Worm (Caenorhabditis elegans) whole organism, L2 larva: Measurements from ENCODE around the gene zipt-13.
A peak's percentile ranks its signal among the peaks of the same experiment; 100 is the strongest.

Source experiments
- C34F6.9 ChIP-seq: fragments of 150-350 bp; optimal IDR thresholded peaks from 2 replicates; lab custom pipeline; 2014; ENCODE audit warnings: missing biosample characterization, missing genetic modification characterization
- F13H6.1 ChIP-seq: sonication (generic microtip); optimal IDR thresholded peaks from 2 replicates; lab custom pipeline; 2016; ENCODE audit warnings: missing genetic modification characterization, missing compliant biosample characterization
- R02D3.7 ChIP-seq: fragments of 150-350 bp; optimal IDR thresholded peaks from 2 replicates; lab custom pipeline; 2014; ENCODE audit warnings: missing biosample characterization, missing genetic modification characterization
- Y55F3AM.14 ChIP-seq: fragments of 200-800 bp; sonication (Bioruptor generic); optimal IDR thresholded peaks from 2 replicates; lab custom pipeline; 2018; ENCODE audit warnings: mild to moderate bottlenecking, missing genetic modification characterization, missing compliant biosample characterization
- ZK546.5 ChIP-seq: sonication (generic microtip); optimal IDR thresholded peaks from 2 replicates; lab custom pipeline; 2017; ENCODE audit warnings: missing biosample characterization, missing genetic modification characterization
- alr-1 ChIP-seq: fragments of 150-350 bp; optimal IDR thresholded peaks from 2 replicates; lab custom pipeline; 2014; ENCODE audit warnings: missing biosample characterization, missing genetic modification characterization
- aly-2 ChIP-seq: fragments of 150-350 bp; optimal IDR thresholded peaks from 2 replicates; lab custom pipeline; 2014; ENCODE audit warnings: missing biosample characterization, missing genetic modification characterization
- ama-1 ChIP-seq: fragments of 150-350 bp; optimal IDR thresholded peaks from 2 replicates; lab custom pipeline; 2018; ENCODE audit warnings: inconsistent platforms
- blmp-1 ChIP-seq: sonication (generic microtip); optimal IDR thresholded peaks from 2 replicates; lab custom pipeline; 2017; ENCODE audit warnings: missing genetic modification characterization, mild to moderate bottlenecking, missing compliant biosample characterization, antibody characterized with exemption, moderate library complexity; ENCODE audit not compliant: insufficient read depth
- ceh-16 ChIP-seq: fragments of 150-350 bp; optimal IDR thresholded peaks from 2 replicates; lab custom pipeline; 2014; ENCODE audit warnings: missing biosample characterization, missing genetic modification characterization
- ceh-82 ChIP-seq: fragments of 150-350 bp; optimal IDR thresholded peaks from 2 replicates; lab custom pipeline; 2014; ENCODE audit warnings: missing biosample characterization, missing genetic modification characterization
- crh-2 ChIP-seq: sonication (generic microtip); optimal IDR thresholded peaks from 2 replicates; lab custom pipeline; 2017; ENCODE audit warnings: missing biosample characterization, missing genetic modification characterization
- dmd-4 ChIP-seq: sonication (generic microtip); optimal IDR thresholded peaks from 2 replicates; lab custom pipeline; 2017; ENCODE audit warnings: missing biosample characterization, missing genetic modification characterization
- egl-27 ChIP-seq: sonication (generic microtip); optimal IDR thresholded peaks from 3 replicates; lab custom pipeline; 2017; ENCODE audit warnings: missing biosample characterization, missing genetic modification reagents, missing genetic modification characterization
- elt-1 ChIP-seq: fragments of 150-350 bp; optimal IDR thresholded peaks from 2 replicates; lab custom pipeline; 2014; ENCODE audit warnings: missing biosample characterization, missing genetic modification characterization
- elt-3 ChIP-seq: sonication (generic microtip); optimal IDR thresholded peaks from 2 replicates; lab custom pipeline; 2017; ENCODE audit warnings: missing biosample characterization, missing genetic modification characterization
- fos-1 ChIP-seq: fragments of 150-350 bp; optimal IDR thresholded peaks from 2 replicates; lab custom pipeline; 2014; ENCODE audit warnings: missing biosample characterization, missing genetic modification characterization
- gmeb-1 ChIP-seq: fragments of 150-350 bp; optimal IDR thresholded peaks from 2 replicates; lab custom pipeline; 2014; ENCODE audit warnings: missing biosample characterization, missing genetic modification characterization
- lin-11 ChIP-seq: fragments of 150-350 bp; sonication (generic microtip); optimal IDR thresholded peaks from 2 replicates; lab custom pipeline; 2014; ENCODE audit warnings: missing biosample characterization, missing genetic modification characterization, inconsistent platforms, mixed read lengths
- lin-13 ChIP-seq: fragments of 150-350 bp; optimal IDR thresholded peaks from 2 replicates; lab custom pipeline; 2014; ENCODE audit warnings: missing biosample characterization, missing genetic modification reagents, missing genetic modification characterization
- lin-39 ChIP-seq: fragments of 150-350 bp; optimal IDR thresholded peaks from 2 replicates; lab custom pipeline; 2014; ENCODE audit warnings: missing biosample characterization, missing genetic modification reagents, missing genetic modification characterization
- lsy-2 ChIP-seq, 2 experiments: fragments of 150-350 bp in 1 of 2; sonication (generic microtip) in 1 of 2; optimal IDR thresholded peaks; 2 replicates each; lab custom pipeline; 2014 to 2017; ENCODE audit warnings: missing biosample characterization in 2 of 2, missing genetic modification characterization in 2 of 2
- mab-5 ChIP-seq: fragments of 150-350 bp; optimal IDR thresholded peaks from 2 replicates; lab custom pipeline; 2014; ENCODE audit warnings: missing biosample characterization, missing genetic modification characterization
- mbf-1 ChIP-seq: sonication (generic microtip); optimal IDR thresholded peaks from 2 replicates; lab custom pipeline; 2017; ENCODE audit warnings: missing biosample characterization, missing genetic modification characterization
- mdl-1 ChIP-seq, 2 experiments: fragments of 150-350 bp in 1 of 2; sonication (generic microtip) in 1 of 2; optimal IDR thresholded peaks; 2 replicates each; lab custom pipeline; 2017; ENCODE audit warnings: missing biosample characterization in 2 of 2, missing genetic modification characterization in 2 of 2
- nhr-10 ChIP-seq: sonication (generic microtip); optimal IDR thresholded peaks from 2 replicates; lab custom pipeline; 2017; ENCODE audit warnings: missing biosample characterization, missing genetic modification characterization
- nhr-11 ChIP-seq: fragments of 150-350 bp; optimal IDR thresholded peaks from 2 replicates; lab custom pipeline; 2014; ENCODE audit warnings: missing biosample characterization, missing genetic modification characterization
- nhr-12 ChIP-seq: fragments of 150-350 bp; optimal IDR thresholded peaks from 2 replicates; lab custom pipeline; 2014; ENCODE audit warnings: missing biosample characterization, missing genetic modification characterization
- nhr-129 ChIP-seq: fragments of 150-350 bp; optimal IDR thresholded peaks from 2 replicates; lab custom pipeline; 2014; ENCODE audit warnings: missing biosample characterization, missing genetic modification characterization
- nhr-21 ChIP-seq: fragments of 150-350 bp; optimal IDR thresholded peaks from 2 replicates; lab custom pipeline; 2014; ENCODE audit warnings: missing biosample characterization, missing genetic modification characterization
- nhr-23 ChIP-seq: fragments of 150-350 bp; optimal IDR thresholded peaks from 2 replicates; lab custom pipeline; 2014; ENCODE audit warnings: missing biosample characterization, missing genetic modification reagents, missing genetic modification characterization
- nhr-237 ChIP-seq: fragments of 150-350 bp; optimal IDR thresholded peaks from 2 replicates; lab custom pipeline; 2014; ENCODE audit warnings: missing biosample characterization, missing genetic modification characterization
- nhr-25 ChIP-seq: fragments of 150-350 bp; sonication (generic microtip); optimal IDR thresholded peaks from 3 replicates; lab custom pipeline; 2014; ENCODE audit warnings: missing biosample characterization, missing genetic modification characterization
- nhr-6 ChIP-seq: fragments of 150-350 bp; optimal IDR thresholded peaks from 2 replicates; lab custom pipeline; 2014; ENCODE audit warnings: missing biosample characterization, missing genetic modification characterization
- nhr-77 ChIP-seq: fragments of 150-350 bp; optimal IDR thresholded peaks from 2 replicates; lab custom pipeline; 2014; ENCODE audit warnings: missing biosample characterization, missing genetic modification characterization
- peb-1 ChIP-seq: fragments of 150-350 bp; optimal IDR thresholded peaks from 2 replicates; lab custom pipeline; 2014; ENCODE audit warnings: missing biosample characterization, missing genetic modification characterization
- sem-4 ChIP-seq: fragments of 150-350 bp; optimal IDR thresholded peaks from 2 replicates; lab custom pipeline; 2014; ENCODE audit warnings: missing biosample characterization, missing genetic modification reagents, missing genetic modification characterization
- skn-1 ChIP-seq: sonication (generic microtip); optimal IDR thresholded peaks from 2 replicates; lab custom pipeline; 2017; ENCODE audit warnings: missing biosample characterization, missing genetic modification characterization
- sma-3 ChIP-seq: sonication (generic microtip); optimal IDR thresholded peaks from 2 replicates; lab custom pipeline; 2016; ENCODE audit warnings: missing genetic modification reagents, missing genetic modification characterization, missing compliant biosample characterization
- sma-9 ChIP-seq, 2 experiments: fragments of 150-350 bp in 1 of 2; sonication (generic microtip) in 1 of 2; optimal IDR thresholded peaks; 2 replicates each; lab custom pipeline; 2014 to 2016; ENCODE audit warnings: missing genetic modification characterization in 2 of 2, mild to moderate bottlenecking in 1 of 2, missing biosample characterization in 1 of 2, missing compliant biosample characterization in 1 of 2, missing genetic modification reagents in 1 of 2, moderate library complexity in 1 of 2
- snpc-4 ChIP-seq: fragments of 150-350 bp; optimal IDR thresholded peaks from 2 replicates; lab custom pipeline; 2014; ENCODE audit warnings: missing biosample characterization, missing genetic modification characterization
- unc-39 ChIP-seq: fragments of 150-350 bp; optimal IDR thresholded peaks from 2 replicates; lab custom pipeline; 2014; ENCODE audit warnings: missing biosample characterization, missing genetic modification characterization
- unc-55 ChIP-seq: fragments of 150-350 bp; sonication (generic microtip); optimal IDR thresholded peaks from 3 replicates; lab custom pipeline; 2014; ENCODE audit warnings: missing biosample characterization, missing genetic modification reagents, missing genetic modification characterization
- unc-62 ChIP-seq: fragments of 150-350 bp; optimal IDR thresholded peaks from 2 replicates; lab custom pipeline; 2014; ENCODE audit warnings: missing biosample characterization, missing genetic modification reagents, missing genetic modification characterization
- zag-1 ChIP-seq: fragments of 150-350 bp; optimal IDR thresholded peaks from 2 replicates; lab custom pipeline; 2014; ENCODE audit warnings: missing biosample characterization, missing genetic modification characterization
- ztf-1 ChIP-seq: fragments of 200-800 bp; sonication (Bioruptor generic); conservative IDR thresholded peaks from 2 replicates; pipeline ENCODE4 v1.3.6; 2022; ENCODE audit warnings: missing genetic modification characterization, missing compliant biosample characterization
- ztf-11 ChIP-seq: sonication (generic microtip); optimal IDR thresholded peaks from 2 replicates; lab custom pipeline; 2017; ENCODE audit warnings: missing biosample characterization, missing genetic modification characterization
- ztf-4 ChIP-seq: fragments of 150-350 bp; optimal IDR thresholded peaks from 2 replicates; lab custom pipeline; 2014; ENCODE audit warnings: missing biosample characterization, missing genetic modification characterization

Gene zipt-13

DNA sequence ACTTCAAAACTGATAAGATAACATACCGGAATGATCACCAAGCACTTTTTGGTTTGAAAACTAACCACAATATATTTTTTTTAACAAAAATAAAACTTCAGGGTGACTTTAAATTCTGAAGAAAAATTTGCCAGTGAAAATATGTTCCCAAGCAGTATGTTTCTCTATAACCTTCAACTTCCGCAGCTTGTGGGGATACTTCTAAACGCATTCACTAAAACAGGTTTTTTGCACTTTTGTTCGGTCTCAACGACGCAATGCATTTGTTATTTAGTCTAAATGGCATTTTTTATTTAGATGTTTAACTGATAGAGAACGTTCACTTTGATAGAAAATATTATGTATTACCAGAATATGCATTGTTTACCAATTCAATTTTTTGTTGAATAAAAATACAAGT lies 47.5 kb downstream of the zipt-13 start:
- no peak for TF ChIP-seq dmd-4 (tag; lab: Kevin White, UChicago)
- peak; percentile 17 for TF ChIP-seq nhr-21
- TF ChIP-seq unc-55, result peak; percentile 31
- TF ChIP-seq nhr-237 (tag; lab: Kevin White, UChicago), result no peak
- peak; percentile 78 for TF ChIP-seq nhr-25 (tag; lab: Kevin White, UChicago)
- TF ChIP-seq skn-1, result no peak

DNA sequence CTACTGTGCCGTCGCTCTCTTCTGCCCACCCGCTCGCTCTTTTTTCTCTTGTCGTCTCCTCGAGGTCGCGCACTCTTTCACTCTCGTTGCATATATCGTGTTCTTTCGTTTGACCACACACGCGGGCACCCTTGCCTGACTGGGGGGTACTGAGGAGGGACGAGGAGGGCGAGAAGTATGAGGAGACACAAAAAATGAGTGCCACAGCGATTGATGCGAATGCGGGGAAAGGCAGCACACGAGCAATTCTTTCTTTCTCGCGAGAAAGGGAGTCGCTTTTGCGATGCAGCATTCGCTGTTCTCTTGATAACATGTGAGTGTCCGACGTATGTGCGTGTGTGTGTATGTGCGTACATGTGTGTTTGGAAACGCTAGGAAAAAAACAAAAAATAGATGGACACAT lies 48.2 kb downstream of the zipt-13 start:
- peak; percentile 93 for TF ChIP-seq F13H6.1 (tag; lab: Kevin White, UChicago)
- peak; percentile 79 for TF ChIP-seq egl-27 (tag; lab: Kevin White, UChicago)
- TF ChIP-seq blmp-1 (tag; lab: Kevin White, UChicago), result no peak
- peak; percentile 77 to 93 for TF ChIP-seq mdl-1 (tag; optimal IDR thresholded peaks at IDR 0.05; lab: Kevin White, UChicago)
- TF ChIP-seq nhr-10 (tag; lab: Kevin White, UChicago), result no peak
- no peak for TF ChIP-seq nhr-11 (tag; lab: Kevin White, UChicago)
- TF ChIP-seq zag-1 (tag; lab: Kevin White, UChicago), result peak; percentile 87
- no peak for TF ChIP-seq peb-1 (tag; lab: Kevin White, UChicago)
- TF ChIP-seq aly-2 (tag; lab: Kevin White, UChicago), result no peak
- peak; percentile 74 for TF ChIP-seq nhr-21
- TF ChIP-seq lin-13 (GFP tag; lab: Kevin White, UChicago), result peak; percentile 59
- TF ChIP-seq elt-1 (tag; lab: Kevin White, UChicago), result no peak
- peak; percentile 50 for TF ChIP-seq nhr-6 (tag; lab: Kevin White, UChicago)
- no peak for TF ChIP-seq ceh-82
- TF ChIP-seq lsy-2 (tag; optimal IDR thresholded peaks at IDR 0.05; lab: Kevin White, UChicago), result peak; percentile 25 to 73
- peak; percentile 50 for TF ChIP-seq snpc-4 (tag; lab: Kevin White, UChicago)
- TF ChIP-seq ama-1, result no peak
- no peak for TF ChIP-seq nhr-12 (tag; lab: Kevin White, UChicago)
- peak; percentile 34 for TF ChIP-seq sma-3
- TF ChIP-seq Y55F3AM.14 (GFP tag; lab: Kevin White, UChicago), result peak; percentile 50
- peak; percentile 64 for TF ChIP-seq lin-11
- TF ChIP-seq R02D3.7 (tag; lab: Kevin White, UChicago), result no peak
- TF ChIP-seq nhr-237 (tag; lab: Kevin White, UChicago), result no peak
- TF ChIP-seq alr-1 (tag; lab: Kevin White, UChicago), result no peak
- no peak for TF ChIP-seq unc-39 (tag; lab: Kevin White, UChicago)
- TF ChIP-seq unc-55, result peak; percentile 85
- no peak for TF ChIP-seq ztf-11 (tag; lab: Kevin White, UChicago)
- no peak for TF ChIP-seq skn-1
- peak; percentile 95 for TF ChIP-seq nhr-129
- peak; percentile 11 for TF ChIP-seq nhr-25 (tag; lab: Kevin White, UChicago)
- peak; percentile 75 for TF ChIP-seq ceh-16
- TF ChIP-seq ZK546.5 (tag; lab: Kevin White, UChicago), result no peak
- TF ChIP-seq crh-2, result peak; percentile 83
- no peak for TF ChIP-seq lin-39 (tag; lab: Kevin White, UChicago)
- TF ChIP-seq C34F6.9 (tag; lab: Kevin White, UChicago), result peak; percentile 92
- peak; percentile 69 for TF ChIP-seq sem-4 (tag; lab: Kevin White, UChicago)
- TF ChIP-seq ztf-1 (GFP tag; lab: Robert Waterston, UW), result no peak
- TF ChIP-seq mbf-1 (tag; lab: Kevin White, UChicago), result no peak
- TF ChIP-seq sma-9 (GFP tag; optimal IDR thresholded peaks at IDR 0.05; lab: Kevin White, UChicago), result peak; percentile 12
- TF ChIP-seq sma-9 (tag; optimal IDR thresholded peaks at IDR 0.05; lab: Kevin White, UChicago), result no peak
- peak; percentile 12 for TF ChIP-seq unc-62 (GFP tag; lab: Kevin White, UChicago)
- no peak for TF ChIP-seq nhr-77 (tag; lab: Kevin White, UChicago)
- TF ChIP-seq nhr-23, result no peak
- peak; percentile 81 for TF ChIP-seq fos-1 (tag; lab: Kevin White, UChicago)
- TF ChIP-seq gmeb-1 (tag; lab: Kevin White, UChicago), result no peak
- TF ChIP-seq dmd-4 (tag; lab: Kevin White, UChicago), result no peak
- TF ChIP-seq ztf-4, result peak; percentile 83
- no peak for TF ChIP-seq mab-5 (tag; lab: Kevin White, UChicago)
- no peak for TF ChIP-seq elt-3
- TF ChIP-seq, all 48 proteins: peak for 23
